Worm (Caenorhabditis elegans): ENCODE measurements around the gene T25D3.3.

T25D3.3 gene

DNA sequence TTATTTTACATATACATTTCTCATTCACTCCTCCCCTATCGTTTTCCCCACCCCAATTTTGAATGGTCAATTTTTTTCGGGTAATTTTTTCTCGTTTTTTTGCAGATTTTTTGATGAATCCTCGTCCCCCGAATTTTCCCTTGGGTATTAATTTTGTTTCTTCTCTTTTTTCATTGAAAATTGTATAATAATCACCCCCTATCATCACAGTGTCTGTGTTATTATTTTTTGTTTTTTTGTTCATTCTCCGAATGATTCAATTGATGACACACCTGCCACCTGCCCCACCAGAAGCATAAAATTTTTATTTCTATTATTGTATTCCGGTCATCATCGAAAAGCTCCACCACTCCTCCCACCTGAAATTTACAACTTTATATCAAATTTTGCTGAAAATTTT is at the start of gene T25D3.3:
T25D3.3 (plus strand) TSS at position 301 of the 400 bp plus-strand sequence.
- TF ChIP-seq flh-1 (GFP tag; optimal IDR thresholded peaks at IDR 0.05) (no peak), drap-1 (GFP tag; optimal IDR thresholded peaks at IDR 0.05) (no peak)

DNA sequence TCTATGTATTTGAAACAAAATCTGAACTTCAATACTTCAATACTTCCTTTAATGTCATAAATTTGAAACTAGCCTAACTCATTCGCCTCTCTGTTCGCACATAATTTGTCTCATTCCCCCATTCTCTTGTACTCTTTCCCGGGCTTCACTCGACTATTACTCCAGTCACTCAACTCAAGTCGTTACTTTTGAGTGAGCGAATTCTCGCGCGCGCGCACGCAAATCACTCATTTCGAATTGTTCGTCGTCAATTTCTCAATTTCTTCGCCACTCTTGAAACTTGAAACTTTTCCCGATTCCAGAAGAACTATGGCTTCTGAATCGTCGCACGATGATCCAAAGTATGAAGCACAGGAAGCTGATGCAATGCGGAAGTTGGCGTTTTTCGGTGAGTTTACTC is 48.1 kb upstream of the T25D3.3 start, which contains the start of gene col-68:
col-68 (plus strand) TSS at position 301 of the 400 bp plus-strand sequence.
- no peak for TF ChIP-seq ztf-11 (tag; optimal IDR thresholded peaks at IDR 0.05)
- no peak for TF ChIP-seq hlh-1 (tag; optimal IDR thresholded peaks at IDR 0.05)

DNA sequence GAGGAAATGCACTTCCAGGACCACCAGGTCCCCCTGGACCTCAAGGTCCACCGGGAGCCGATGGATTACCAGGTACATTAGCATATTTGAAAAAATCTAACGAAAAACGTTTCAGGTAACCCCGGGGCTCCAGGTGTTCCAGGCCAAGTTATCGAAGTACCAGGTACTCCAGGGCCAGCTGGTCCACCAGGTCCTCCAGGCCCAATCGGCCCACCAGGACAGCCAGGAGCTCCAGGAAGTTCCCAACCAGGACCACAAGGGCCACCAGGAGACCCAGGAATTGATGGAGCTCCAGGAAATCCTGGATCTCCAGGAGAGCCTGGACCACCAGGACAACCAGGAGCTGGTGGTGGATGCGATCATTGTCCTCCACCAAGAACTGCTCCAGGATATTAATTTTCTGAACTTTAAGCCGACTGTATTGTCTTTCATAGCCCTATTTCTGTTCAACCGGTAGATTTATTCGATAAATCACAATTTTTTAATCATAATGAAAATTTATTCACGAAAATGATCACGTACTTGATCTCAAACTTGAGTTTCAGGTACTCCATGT is 47.0 kb upstream of the T25D3.3 start:
- TF ChIP-seq lin-32 (GFP tag; optimal IDR thresholded peaks at IDR 0.05): no peak
- no peak for TF ChIP-seq unc-62 (GFP tag; optimal IDR thresholded peaks at IDR 0.05)
- TF ChIP-seq nhr-237 (tag; optimal IDR thresholded peaks at IDR 0.05): no peak
- no peak for TF ChIP-seq elt-1 (tag; optimal IDR thresholded peaks at IDR 0.05; ENCODE audit: borderline replicate concordance, insufficient read depth)
- no peak for TF ChIP-seq nhr-28 (tag; optimal IDR thresholded peaks at IDR 0.05)
- no peak for TF ChIP-seq nhr-76 (tag; optimal IDR thresholded peaks at IDR 0.05)
- no peak for TF ChIP-seq M03D4.4 (tag; optimal IDR thresholded peaks at IDR 0.05)
- TF ChIP-seq unc-39 (tag; optimal IDR thresholded peaks at IDR 0.05): no peak
- TF ChIP-seq ceh-83 (GFP tag; optimal IDR thresholded peaks at IDR 0.05): no peak
- TF ChIP-seq cnd-1 (tag; optimal IDR thresholded peaks at IDR 0.05): no peak
- TF ChIP-seq lsy-2 (tag; optimal IDR thresholded peaks at IDR 0.05): no peak
- TF ChIP-seq sem-2 (GFP tag; optimal IDR thresholded peaks at IDR 0.05): no peak
- TF ChIP-seq mep-1 (tag; optimal IDR thresholded peaks at IDR 0.05): no peak
- no peak for TF ChIP-seq sptf-1 (tag; optimal IDR thresholded peaks at IDR 0.05)
- no peak for TF ChIP-seq snpc-4 (tag; optimal IDR thresholded peaks at IDR 0.05)
- TF ChIP-seq ceh-43 (GFP tag; optimal IDR thresholded peaks at IDR 0.05): no peak
- TF ChIP-seq zip-8 (tag; optimal IDR thresholded peaks at IDR 0.05): no peak
- TF ChIP-seq lin-13 (tag; optimal IDR thresholded peaks at IDR 0.05): no peak
- TF ChIP-seq ceh-39 (tag; optimal IDR thresholded peaks at IDR 0.05): no peak
- no peak for TF ChIP-seq hlh-1 (tag; optimal IDR thresholded peaks at IDR 0.05)

DNA sequence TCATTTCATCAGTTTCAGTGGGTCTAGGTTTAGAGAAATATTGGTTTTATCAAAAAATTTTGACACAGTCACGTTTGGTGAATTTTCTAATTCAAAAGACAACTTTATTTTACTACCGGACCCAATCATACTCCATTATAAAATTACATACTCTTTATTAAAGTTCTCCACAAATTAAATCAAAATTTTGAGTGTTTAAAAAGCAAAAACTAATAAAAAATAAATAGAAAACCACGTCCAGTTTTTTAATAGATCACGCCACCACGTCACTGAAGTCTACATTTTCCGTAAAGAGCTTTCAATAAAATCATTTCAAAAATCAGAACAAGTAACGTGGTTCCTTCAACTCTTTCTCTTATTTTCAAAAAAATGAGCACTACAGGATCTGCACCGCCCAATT is 46.5 kb upstream of the T25D3.3 start, which contains the start of gene txt-1:
txt-1 (plus strand) TSS at position 301 of the 400 bp plus-strand sequence.
- no peak for TF ChIP-seq tbx-8 (GFP tag; optimal IDR thresholded peaks at IDR 0.05)
- TF ChIP-seq ceh-39 (tag; optimal IDR thresholded peaks at IDR 0.05): no peak
- TF ChIP-seq hlh-1 (tag; optimal IDR thresholded peaks at IDR 0.05): no peak

DNA sequence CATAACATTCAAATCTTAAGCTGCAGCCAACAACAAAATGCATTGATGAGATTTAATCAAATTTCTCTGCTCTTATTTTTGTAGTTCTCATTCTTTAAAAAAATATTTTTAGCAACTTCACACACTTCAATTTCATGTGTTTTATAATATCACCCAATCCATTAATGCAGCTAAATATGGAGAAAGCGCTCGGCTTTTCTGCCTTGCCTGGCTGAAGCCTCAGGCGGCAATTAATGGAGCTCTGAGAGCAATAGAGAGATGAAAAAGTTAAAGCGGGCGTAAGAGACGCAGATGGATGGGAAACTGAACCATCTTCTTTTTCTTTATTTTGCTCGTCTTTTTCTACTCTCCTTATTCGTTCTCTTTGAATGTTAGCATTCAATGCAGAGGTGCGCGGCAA is 44.7 kb upstream of the T25D3.3 start:
- TF ChIP-seq pha-4 (tag; optimal IDR thresholded peaks at IDR 0.05) (no peak), ces-1 (GFP tag; optimal IDR thresholded peaks at IDR 0.05) (peak; percentile 67), unc-39 (tag; optimal IDR thresholded peaks at IDR 0.05) (no peak), mls-2 (tag; optimal IDR thresholded peaks at IDR 0.05) (peak; percentile 4), ceh-83 (GFP tag; optimal IDR thresholded peaks at IDR 0.05) (no peak)

DNA sequence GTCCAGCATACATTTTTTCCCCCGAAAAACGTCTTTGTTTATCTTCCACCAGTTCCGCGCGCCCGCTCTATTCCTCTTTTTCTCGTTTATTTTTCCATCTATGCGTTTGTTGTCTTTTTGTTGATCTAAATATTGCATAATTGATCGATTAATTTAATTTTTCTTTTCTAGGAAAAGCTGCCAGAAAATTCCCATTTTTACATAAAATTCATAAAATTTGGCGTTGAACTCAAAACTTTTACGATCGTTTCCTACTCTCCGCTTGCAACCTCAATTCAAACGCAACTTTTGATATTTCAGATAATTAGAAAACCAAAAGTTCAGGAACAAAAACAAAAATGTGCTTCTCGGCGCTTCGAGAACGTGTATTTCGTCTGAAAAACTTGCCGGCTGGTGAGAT is 43.5 kb upstream of the T25D3.3 start, which contains the start of gene C50D2.2:
C50D2.2 (plus strand) TSS at position 301 of the 400 bp plus-strand sequence.
- TF ChIP-seq lsy-2 (tag; optimal IDR thresholded peaks at IDR 0.05) (no peak), cnd-1 (tag; optimal IDR thresholded peaks at IDR 0.05) (no peak), flh-1 (GFP tag; optimal IDR thresholded peaks at IDR 0.05) (no peak), ztf-11 (tag; optimal IDR thresholded peaks at IDR 0.05) (no peak)

DNA sequence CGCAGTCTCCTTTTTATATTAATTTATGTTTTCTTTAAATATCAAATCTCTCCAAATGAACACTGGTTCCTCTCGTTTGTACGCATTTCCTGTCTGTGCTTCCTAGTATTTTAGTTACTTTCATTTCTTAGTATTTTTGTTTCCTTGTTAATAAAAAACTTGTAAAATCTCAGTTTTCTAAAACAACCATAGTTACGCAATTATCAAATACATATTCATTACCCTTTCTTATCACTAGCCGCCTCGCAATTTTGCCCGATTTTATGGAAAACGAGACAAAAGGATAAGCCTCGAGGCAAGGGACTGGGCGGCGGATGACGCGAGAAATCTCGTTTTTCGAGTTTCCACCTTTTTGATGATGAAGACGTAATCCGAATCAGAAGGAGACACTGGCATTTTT is 41.1 kb upstream of the T25D3.3 start, which contains the start of gene C50D2.1:
C50D2.1 (plus strand) TSS at position 301 of the 400 bp plus-strand sequence.
- no peak for TF ChIP-seq elt-1 (tag; optimal IDR thresholded peaks at IDR 0.05; ENCODE audit: borderline replicate concordance, insufficient read depth)
- TF ChIP-seq unc-120 (tag; optimal IDR thresholded peaks at IDR 0.05; ENCODE audit: poor library complexity, severe bottlenecking): no peak
- TF ChIP-seq sptf-1 (tag; optimal IDR thresholded peaks at IDR 0.05): no peak
- TF ChIP-seq sem-2 (GFP tag; optimal IDR thresholded peaks at IDR 0.05): no peak
- no peak for TF ChIP-seq M03D4.4 (tag; optimal IDR thresholded peaks at IDR 0.05)
- no peak for TF ChIP-seq snpc-4 (tag; optimal IDR thresholded peaks at IDR 0.05)
- TF ChIP-seq lsy-2 (tag; optimal IDR thresholded peaks at IDR 0.05): no peak
- TF ChIP-seq blmp-1 (tag; optimal IDR thresholded peaks at IDR 0.05): no peak
- no peak for TF ChIP-seq nhr-237 (tag; optimal IDR thresholded peaks at IDR 0.05)
- TF ChIP-seq elt-3 (tag; optimal IDR thresholded peaks at IDR 0.05): no peak
- TF ChIP-seq unc-39 (tag; optimal IDR thresholded peaks at IDR 0.05): no peak
- TF ChIP-seq ceh-39 (tag; optimal IDR thresholded peaks at IDR 0.05): no peak
- no peak for TF ChIP-seq cnd-1 (tag; optimal IDR thresholded peaks at IDR 0.05)
- no peak for TF ChIP-seq drap-1 (GFP tag; optimal IDR thresholded peaks at IDR 0.05)
- TF ChIP-seq flh-1 (GFP tag; optimal IDR thresholded peaks at IDR 0.05): no peak

All from whole organism, mixed stage, embryonic.